Fruit fly (Drosophila melanogaster) whole organism, wandering third instar larva: ENCODE measurements around the gene ru.

Experiments used
- OdsH ChIP-seq: fragments of 200-800 bp; sonication (Bioruptor generic); optimal IDR thresholded peaks from 2 replicates; lab custom pipeline; 2016; ENCODE audit warnings: missing biosample characterization, mild to moderate bottlenecking, missing genetic modification characterization
- Sp1 ChIP-seq: fragments of 200-800 bp; sonication (Bioruptor generic); optimal IDR thresholded peaks from 3 replicates; lab custom pipeline; 2019; ENCODE audit warnings: missing biosample characterization, mild to moderate bottlenecking, missing genetic modification characterization, moderate library complexity
- jim ChIP-seq: fragments of 175-275, 200-325 bp; sonication (Bioruptor generic); optimal IDR thresholded peaks from 2 replicates; lab custom pipeline; 2016; ENCODE audit warnings: missing biosample characterization, mild to moderate bottlenecking, missing genetic modification characterization
- tai ChIP-seq: sonication (Bioruptor generic); optimal IDR thresholded peaks from 2 replicates; lab custom pipeline; 2016; ENCODE audit warnings: missing biosample characterization, missing genetic modification characterization
- usp ChIP-seq: fragments of >200 bp; optimal IDR thresholded peaks from 2 replicates; lab custom pipeline; 2017; ENCODE audit warnings: missing biosample characterization, missing genetic modification characterization

DNA sequence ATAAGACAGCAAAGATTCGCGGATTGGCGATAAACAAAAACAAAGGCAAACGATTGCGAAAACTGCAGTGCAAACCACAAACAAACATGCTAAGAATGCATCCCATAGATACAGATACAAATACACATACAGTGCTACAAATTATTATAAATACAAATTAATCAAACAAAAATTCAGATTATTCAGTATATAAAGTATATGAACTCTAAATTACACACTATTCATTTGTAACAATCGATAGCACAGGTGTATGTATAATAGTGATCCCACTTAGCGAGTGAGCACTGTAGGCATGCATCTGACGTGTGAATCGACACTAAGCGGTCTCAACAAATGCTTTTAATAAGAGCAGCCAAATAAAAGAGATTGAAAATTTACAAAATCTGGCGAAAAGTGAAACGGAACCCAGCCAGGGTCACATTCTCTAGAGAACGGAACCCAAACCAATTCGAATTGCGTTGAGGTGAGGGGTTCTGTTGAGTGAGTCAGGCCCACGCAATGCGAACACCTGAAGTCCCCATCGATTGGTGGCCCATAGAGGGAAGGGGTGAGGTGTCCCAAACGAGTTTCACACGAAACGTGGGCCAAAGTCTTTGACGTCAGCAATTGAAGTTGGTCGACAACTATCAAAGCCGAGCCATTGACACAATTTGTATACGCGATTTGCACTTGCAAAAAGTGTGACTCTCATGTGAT is 4.2 kb downstream of the ru start:
- TF ChIP-seq Sp1 (GFP tag; lab: Kevin White, UChicago) = peak; percentile 47
- TF ChIP-seq tai = no peak
- TF ChIP-seq jim (GFP tag; lab: Kevin White, UChicago) = no peak
- no peak for TF ChIP-seq usp (GFP tag; lab: Kevin White, UChicago)
- TF ChIP-seq OdsH (GFP tag; lab: Kevin White, UChicago) = peak; percentile 63
